Fruit fly (Drosophila melanogaster) Kc167 (cell line): ENCODE measurements around the gene CG31321.

Experiments
- Myc ChIP-seq: fragments of >200 bp; optimal IDR thresholded peaks from 2 replicates; lab custom pipeline; 2017; ENCODE audit warnings: missing external identifiers
- Sin3A ChIP-seq: fragments of >200 bp; optimal IDR thresholded peaks from 2 replicates; lab custom pipeline; 2018; ENCODE audit warnings: missing external identifiers
- h ChIP-seq: fragments of >200 bp; optimal IDR thresholded peaks from 3 replicates; lab custom pipeline; 2018; ENCODE audit warnings: missing external identifiers
- insv ChIP-seq: fragments of >200 bp; optimal IDR thresholded peaks from 3 replicates; lab custom pipeline; 2018; ENCODE audit warnings: missing external identifiers
- psq ChIP-seq: fragments of >200 bp; optimal IDR thresholded peaks from 2 replicates; lab custom pipeline; 2017; ENCODE audit warnings: missing external identifiers
- ttk ChIP-seq: sonication (Bioruptor generic); optimal IDR thresholded peaks from 2 replicates; lab custom pipeline; 2017; ENCODE audit warnings: missing external identifiers

dm6 chr3R:14299891-14300290 is 10.3 kb upstream of the CG31321 start:
- TF ChIP-seq h: no peak
- no peak for TF ChIP-seq psq (lab: Kevin White, UChicago)
- TF ChIP-seq ttk (lab: Kevin White, UChicago): no peak
- no peak for TF ChIP-seq Sin3A (lab: Kevin White, UChicago)
- no peak for TF ChIP-seq Myc (lab: Kevin White, UChicago)
- no peak for TF ChIP-seq insv (lab: Kevin White, UChicago)
